Worm (Caenorhabditis elegans) whole organism, L3 larva: ENCODE results near the gene Y105C5A.8.

Experiments
- ceh-82 ChIP-seq: fragments of 150-350 bp; optimal IDR thresholded peaks from 2 replicates; lab custom pipeline; 2014; ENCODE audit warnings: missing biosample characterization, missing genetic modification characterization
- egl-27 ChIP-seq: sonication (generic microtip); optimal IDR thresholded peaks from 4 replicates; lab custom pipeline; 2017; ENCODE audit warnings: missing biosample characterization, missing genetic modification reagents, missing genetic modification characterization
- elt-1 ChIP-seq: fragments of 150-350 bp; optimal IDR thresholded peaks from 2 replicates; lab custom pipeline; 2014; ENCODE audit warnings: missing biosample characterization, missing genetic modification characterization
- elt-3 ChIP-seq, 3 experiments: fragments of 150-350 bp in 1 of 3; sonication (generic microtip) in 2 of 3; optimal IDR thresholded peaks; 2 replicates in 2 of 3; 4 replicates in 1 of 3; lab custom pipeline; 2014 to 2017; ENCODE audit warnings: missing biosample characterization in 3 of 3, missing genetic modification characterization in 3 of 3
- nhr-11 ChIP-seq: fragments of 150-350 bp; optimal IDR thresholded peaks from 2 replicates; lab custom pipeline; 2014; ENCODE audit warnings: missing biosample characterization, missing genetic modification characterization
- unc-62 ChIP-seq: fragments of 150-350 bp; sonication (generic microtip); optimal IDR thresholded peaks from 4 replicates; lab custom pipeline; 2014; ENCODE audit warnings: missing biosample characterization, missing genetic modification reagents, missing genetic modification characterization
- zag-1 ChIP-seq: fragments of 150-350 bp; optimal IDR thresholded peaks from 2 replicates; lab custom pipeline; 2014; ENCODE audit warnings: missing biosample characterization, missing genetic modification characterization
- ztf-11 ChIP-seq: fragments of 150-350 bp; optimal IDR thresholded peaks from 2 replicates; lab custom pipeline; 2014; ENCODE audit warnings: missing biosample characterization, missing genetic modification characterization

DNA sequence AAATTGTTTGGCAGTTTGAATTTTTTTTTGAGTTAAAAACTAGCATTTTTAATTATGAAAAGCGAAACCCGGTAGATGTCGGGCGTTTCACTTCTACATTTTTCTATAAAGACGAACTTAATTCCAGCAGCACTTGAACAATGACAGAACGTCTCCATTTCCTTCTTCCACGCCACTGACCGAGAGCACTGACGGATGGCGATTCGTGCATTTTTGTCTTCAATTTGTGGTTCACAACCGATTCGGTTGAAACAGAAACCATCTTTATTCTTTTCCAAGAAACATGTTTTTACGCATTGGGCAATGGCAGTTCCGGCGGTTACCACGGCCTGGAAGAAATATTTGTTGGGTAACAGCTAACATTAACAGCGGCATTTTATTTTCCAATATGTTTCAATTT lies 3.7 kb downstream of the Y105C5A.8 start:
- TF ChIP-seq ztf-11 (tag; lab: Kevin White, UChicago) (no peak), elt-1 (tag; lab: Kevin White, UChicago) (no peak), egl-27 (tag; lab: Kevin White, UChicago) (no peak), elt-3 (tag; optimal IDR thresholded peaks at IDR 0.05; lab: Kevin White, UChicago) (no peak), zag-1 (tag; lab: Kevin White, UChicago) (no peak), nhr-11 (tag; lab: Kevin White, UChicago) (no peak), ceh-82 (no peak), unc-62 (no peak)
